Fruit fly (Drosophila melanogaster) whole organism, embryonic: Measurements from ENCODE around the gene Sfp79B.
A peak's percentile ranks its signal among the peaks of the same experiment; 100 is the strongest.

Experiments
- Aef1 ChIP-seq: fragments of 200-800 bp; sonication (Bioruptor generic); IDR thresholded peaks from 3 replicates; pipeline ENCODE4 v1.3.6; 2022; ENCODE audit warnings: missing biosample characterization, missing genetic modification characterization
- Bdp1 ChIP-seq: fragments of 200-800 bp; sonication (Bioruptor generic); optimal IDR thresholded peaks from 3 replicates; lab custom pipeline; 2016; ENCODE audit warnings: missing biosample characterization, missing genetic modification characterization
- CG12236 ChIP-seq: fragments of 200-800 bp; sonication (Bioruptor generic); optimal IDR thresholded peaks from 2 replicates; lab custom pipeline; 2016; ENCODE audit warnings: missing biosample characterization, missing genetic modification characterization
- CG13775 ChIP-seq: fragments of 200-800 bp; sonication (Bioruptor generic); optimal IDR thresholded peaks from 3 replicates; lab custom pipeline; 2017; ENCODE audit warnings: missing biosample characterization, mild to moderate bottlenecking, missing genetic modification characterization
- CG14667 ChIP-seq: fragments of 200-800 bp; sonication (Bioruptor generic); IDR thresholded peaks from 2 replicates; pipeline ENCODE4 v1.3.6; 2022; ENCODE audit warnings: missing biosample characterization, missing genetic modification characterization
- CG14860 ChIP-seq: fragments of 200-800 bp; sonication (Bioruptor generic); IDR thresholded peaks from 3 replicates; pipeline ENCODE4 v1.3.6; 2022; ENCODE audit warnings: missing biosample characterization, missing genetic modification characterization; ENCODE audit not compliant: partially characterized antibody
- CG15269 ChIP-seq: fragments of 200-800 bp; sonication (Bioruptor generic); optimal IDR thresholded peaks from 2 replicates; lab custom pipeline; 2018; ENCODE audit warnings: missing biosample characterization, mild to moderate bottlenecking, missing genetic modification characterization, moderate library complexity
- CG16863 ChIP-seq: fragments of 200-800 bp; sonication (Bioruptor generic); optimal IDR thresholded peaks from 3 replicates; lab custom pipeline; 2016; ENCODE audit warnings: missing biosample characterization, missing genetic modification characterization
- CG17612 ChIP-seq: fragments of 200-800 bp; sonication (Bioruptor generic); IDR thresholded peaks from 2 replicates; pipeline ENCODE4 v1.3.6; 2022; ENCODE audit warnings: missing biosample characterization, missing genetic modification characterization
- CG18262 ChIP-seq: fragments of 200-800 bp; optimal IDR thresholded peaks from 3 replicates; lab custom pipeline; 2019; ENCODE audit warnings: missing biosample characterization, mild to moderate bottlenecking, missing genetic modification characterization, moderate library complexity
- CG18476 ChIP-seq: fragments of 200-800 bp; sonication (Bioruptor generic); optimal IDR thresholded peaks from 2 replicates; lab custom pipeline; 2016; ENCODE audit warnings: missing biosample characterization, mild to moderate bottlenecking, missing genetic modification characterization
- CG2116 ChIP-seq: fragments of 200-800 bp; sonication (Bioruptor generic); optimal IDR thresholded peaks from 3 replicates; lab custom pipeline; 2018; ENCODE audit warnings: missing biosample characterization, mild to moderate bottlenecking, missing genetic modification characterization
- CG2129 ChIP-seq: fragments of 200-800 bp; sonication (Bioruptor generic); IDR thresholded peaks from 2 replicates; pipeline ENCODE4 v1.3.6; 2022; ENCODE audit warnings: missing biosample characterization, missing genetic modification characterization; ENCODE audit not compliant: partially characterized antibody
- CG2875 ChIP-seq: fragments of 200-800 bp; sonication (Bioruptor generic); optimal IDR thresholded peaks from 2 replicates; lab custom pipeline; 2017; ENCODE audit warnings: missing biosample characterization, mild to moderate bottlenecking, missing genetic modification characterization, missing genetic modification reagents
- CG30020 ChIP-seq: fragments of 200-800 bp; optimal IDR thresholded peaks from 2 replicates; lab custom pipeline; 2019; ENCODE audit warnings: missing biosample characterization, mild to moderate bottlenecking, missing genetic modification characterization, moderate library complexity
- CG30403 ChIP-seq: fragments of 200-800 bp; sonication (Bioruptor generic); optimal IDR thresholded peaks from 3 replicates; lab custom pipeline; 2016; ENCODE audit warnings: missing biosample characterization, missing genetic modification characterization
- CG31441 ChIP-seq: fragments of 200-800 bp; sonication (Bioruptor generic); IDR thresholded peaks from 2 replicates; pipeline ENCODE4 v1.3.6; 2022; ENCODE audit warnings: missing biosample characterization, missing genetic modification characterization
- CG32532 ChIP-seq: fragments of 200-800 bp; sonication (Bioruptor generic); IDR thresholded peaks from 2 replicates; pipeline ENCODE4 v1.3.6; 2022; ENCODE audit warnings: missing biosample characterization, missing genetic modification characterization
- CG4617 ChIP-seq: fragments of 200-800 bp; sonication (Bioruptor generic); optimal IDR thresholded peaks from 3 replicates; lab custom pipeline; 2016; ENCODE audit warnings: missing biosample characterization, missing genetic modification characterization, borderline replicate concordance
- CG4707 ChIP-seq: fragments of 200-800 bp; sonication (Bioruptor generic); optimal IDR thresholded peaks from 2 replicates; lab custom pipeline; 2018; ENCODE audit warnings: missing biosample characterization, mild to moderate bottlenecking, missing genetic modification characterization, moderate library complexity
- CG6272 ChIP-seq: fragments of 200-800 bp; sonication (Bioruptor generic); IDR thresholded peaks from 2 replicates; pipeline ENCODE4 v1.3.6; 2022; ENCODE audit warnings: missing biosample characterization, missing genetic modification characterization
- CG8281 ChIP-seq: fragments of 200-800 bp; sonication (Bioruptor generic); optimal IDR thresholded peaks from 2 replicates; lab custom pipeline; 2018; ENCODE audit warnings: missing biosample characterization, mild to moderate bottlenecking, missing genetic modification characterization, moderate library complexity
- HHEX ChIP-seq: fragments of 200-800 bp; sonication (Bioruptor generic); optimal IDR thresholded peaks from 3 replicates; lab custom pipeline; 2017; ENCODE audit warnings: missing biosample characterization, mild to moderate bottlenecking, missing genetic modification characterization, missing genetic modification reagents
- HmgZ ChIP-seq: fragments of 200-800 bp; sonication (Bioruptor generic); optimal IDR thresholded peaks from 2 replicates; lab custom pipeline; 2018; ENCODE audit warnings: missing biosample characterization, mild to moderate bottlenecking, missing genetic modification characterization
- Jarid2 ChIP-seq: fragments of 200-800 bp; sonication (Bioruptor generic); optimal IDR thresholded peaks from 3 replicates; lab custom pipeline; 2017; ENCODE audit warnings: mild to moderate bottlenecking, missing biosample characterization, missing genetic modification reagents, missing genetic modification characterization
- Lhr ChIP-seq: fragments of 200-800 bp; sonication (Bioruptor generic); optimal IDR thresholded peaks from 3 replicates; lab custom pipeline; 2017; ENCODE audit warnings: mild to moderate bottlenecking, missing biosample characterization, missing genetic modification reagents, missing genetic modification characterization
- MESR4 ChIP-seq: fragments of 200-800 bp; sonication (Bioruptor generic); optimal IDR thresholded peaks from 2 replicates; lab custom pipeline; 2018; ENCODE audit warnings: missing biosample characterization, mild to moderate bottlenecking, missing genetic modification characterization, moderate library complexity
- NFAT ChIP-seq: fragments of 200-800 bp; sonication (Bioruptor generic); IDR thresholded peaks from 2 replicates; pipeline ENCODE4 v1.3.6; 2022; ENCODE audit warnings: missing biosample characterization, missing genetic modification characterization
- NfI ChIP-seq: fragments of 200-800 bp; sonication (Bioruptor generic); optimal IDR thresholded peaks from 3 replicates; lab custom pipeline; 2018; ENCODE audit warnings: missing biosample characterization, mild to moderate bottlenecking, missing genetic modification characterization, moderate library complexity
- Opbp ChIP-seq: fragments of 200-800 bp; sonication (Bioruptor generic); IDR thresholded peaks from 3 replicates; pipeline ENCODE4 v1.3.6; 2022; ENCODE audit warnings: missing biosample characterization, missing genetic modification characterization; ENCODE audit not compliant: partially characterized antibody
- Scr ChIP-seq: fragments of 200-800 bp; sonication (Bioruptor generic); IDR thresholded peaks from 2 replicates; pipeline ENCODE4 v1.3.6; 2022; ENCODE audit warnings: missing biosample characterization, missing genetic modification characterization; ENCODE audit not compliant: partially characterized antibody
- Six4 ChIP-seq: fragments of 200-800 bp; sonication (Bioruptor generic); optimal IDR thresholded peaks from 2 replicates; lab custom pipeline; 2016; ENCODE audit warnings: missing biosample characterization, missing genetic modification characterization
- Sry-β ChIP-seq: fragments of 200-800 bp; sonication (Bioruptor generic); optimal IDR thresholded peaks from 2 replicates; lab custom pipeline; 2018; ENCODE audit warnings: missing biosample characterization, mild to moderate bottlenecking, missing genetic modification characterization, moderate library complexity
- Trl ChIP-seq, 3 experiments: fragments of >200 bp in 2 of 3; fragments of 200-800 bp in 1 of 3; sonication (Bioruptor generic) in 1 of 3; optimal IDR thresholded peaks; 2 replicates in 1 of 3; 3 replicates in 2 of 3; lab custom pipeline; 2016 to 2017; ENCODE audit warnings: missing biosample characterization in 1 of 3, missing genetic modification characterization in 1 of 3
- amos ChIP-seq: fragments of 200-800 bp; sonication (Bioruptor generic); IDR thresholded peaks from 2 replicates; pipeline ENCODE4 v1.3.6; 2022; ENCODE audit warnings: missing biosample characterization, missing genetic modification characterization; ENCODE audit not compliant: partially characterized antibody
- ato ChIP-seq: fragments of 200-800 bp; sonication (Bioruptor generic); IDR thresholded peaks from 2 replicates; pipeline ENCODE4 v1.3.6; 2022; ENCODE audit warnings: missing biosample characterization, missing genetic modification characterization; ENCODE audit not compliant: partially characterized antibody
- br ChIP-seq: fragments of >200 bp; optimal IDR thresholded peaks from 2 replicates; lab custom pipeline; 2017
- da ChIP-seq: fragments of 200-800 bp; sonication (Bioruptor generic); optimal IDR thresholded peaks from 2 replicates; lab custom pipeline; 2016; ENCODE audit warnings: missing biosample characterization, missing genetic modification characterization
- ewg ChIP-seq: fragments of 200-800 bp; sonication (Bioruptor generic); optimal IDR thresholded peaks from 3 replicates; lab custom pipeline; 2017; ENCODE audit warnings: mild to moderate bottlenecking, missing biosample characterization, missing genetic modification reagents, missing genetic modification characterization
- ftz-f1 ChIP-seq: fragments of 200-800 bp; sonication (Bioruptor generic); optimal IDR thresholded peaks from 2 replicates; lab custom pipeline; 2016; ENCODE audit warnings: missing biosample characterization, missing genetic modification characterization
- gro ChIP-seq: fragments of 200-800 bp; sonication (Bioruptor generic); optimal IDR thresholded peaks from 2 replicates; lab custom pipeline; 2016; ENCODE audit warnings: missing biosample characterization, missing genetic modification characterization
- h ChIP-seq: fragments of >200 bp; optimal IDR thresholded peaks from 2 replicates; lab custom pipeline; 2017
- jigr1 ChIP-seq: fragments of 200-800 bp; sonication (Bioruptor generic); IDR thresholded peaks from 3 replicates; pipeline ENCODE4 v1.3.6; 2022; ENCODE audit warnings: missing biosample characterization, missing genetic modification characterization
- prd ChIP-seq, 3 experiments: fragments of >200 bp in 2 of 3; fragments of 200-800 bp in 1 of 3; sonication (Bioruptor generic) in 1 of 3; optimal IDR thresholded peaks in 2 of 3; IDR thresholded peaks in 1 of 3; 2 replicates in 2 of 3; 3 replicates in 1 of 3; pipeline versions ENCODE4 v1.3.6 to Lab custom; 2017 to 2022; ENCODE audit warnings: missing biosample characterization in 1 of 3, missing genetic modification characterization in 1 of 3
- pum ChIP-seq: fragments of 200-800 bp; sonication (Bioruptor generic); optimal IDR thresholded peaks from 2 replicates; lab custom pipeline; 2016; ENCODE audit warnings: missing biosample characterization, missing genetic modification characterization
- shn ChIP-seq: fragments of 200-800 bp; sonication (Bioruptor generic); optimal IDR thresholded peaks from 3 replicates; lab custom pipeline; 2016; ENCODE audit warnings: missing biosample characterization, missing genetic modification characterization
- vnd ChIP-seq: fragments of 200-800 bp; sonication (Bioruptor generic); IDR thresholded peaks from 3 replicates; pipeline ENCODE4 v1.3.6; 2022; ENCODE audit warnings: missing biosample characterization, missing genetic modification characterization; ENCODE audit not compliant: partially characterized antibody
- wor ChIP-seq: fragments of 200-800 bp; sonication (Bioruptor generic); IDR thresholded peaks from 2 replicates; pipeline ENCODE4 v1.3.6; 2022; ENCODE audit warnings: missing biosample characterization, missing genetic modification characterization
- zfh2 ChIP-seq: fragments of 200-800 bp; sonication (Bioruptor generic); optimal IDR thresholded peaks from 2 replicates; lab custom pipeline; 2016; ENCODE audit warnings: missing biosample characterization, missing genetic modification characterization

Sfp79B gene

dm6 chr3L:22074347-22074971 lies 5.7 kb upstream of the Sfp79B start, which contains the start of gene CG7133 (continued):
- peak; percentile 92 for TF ChIP-seq Scr
- TF ChIP-seq CG30020 (tag; lab: Kevin White, UChicago): peak; percentile 66
- TF ChIP-seq CG30403 (GFP tag; lab: Kevin White, UChicago): no peak
- no peak for TF ChIP-seq CG12236 (GFP tag; lab: Kevin White, UChicago)
- no peak for TF ChIP-seq CG18262 (tag; lab: Kevin White, UChicago)
- no peak for TF ChIP-seq CG18476
- TF ChIP-seq prd (optimal IDR thresholded peaks at IDR 0.05; lab: Kevin White, UChicago): no peak
- TF ChIP-seq prd (GFP tag; IDR thresholded peaks at IDR 0.05; lab: Robert Waterston, UW): no peak
- no peak for TF ChIP-seq NFAT
- no peak for TF ChIP-seq pum (GFP tag; lab: Kevin White, UChicago)
- TF ChIP-seq ato (GFP tag; lab: Robert Waterston, UW): peak; percentile 74
- no peak for TF ChIP-seq br
- TF ChIP-seq HmgZ: no peak
- TF ChIP-seq CG14860: peak; percentile 89
- TF ChIP-seq shn (GFP tag; lab: Kevin White, UChicago): no peak
- TF ChIP-seq CG6272 (GFP tag; lab: Robert Waterston, UW): no peak
- peak; percentile 88 for TF ChIP-seq vnd (GFP tag; lab: Robert Waterston, UW)
- TF ChIP-seq zfh2 (GFP tag; lab: Kevin White, UChicago): no peak
- TF ChIP-seq amos: peak; percentile 93
- TF ChIP-seq da (GFP tag; lab: Kevin White, UChicago): no peak
- TF ChIP-seq wor (GFP tag; lab: Robert Waterston, UW): no peak
- no peak for TF ChIP-seq CG31441 (GFP tag; lab: Robert Waterston, UW)
- TF ChIP-seq CG2875 (GFP tag; lab: Kevin White, UChicago): no peak
- no peak for TF ChIP-seq CG17612 (GFP tag; lab: Robert Waterston, UW)
- peak; percentile 59 for TF ChIP-seq MESR4 (GFP tag; lab: Kevin White, UChicago)
- no peak for TF ChIP-seq Aef1
- no peak for TF ChIP-seq jigr1 (GFP tag; lab: Robert Waterston, UW)
- no peak for TF ChIP-seq HHEX
- TF ChIP-seq Lhr (GFP tag; lab: Kevin White, UChicago): no peak
- TF ChIP-seq Sry-β (GFP tag; lab: Kevin White, UChicago): peak; percentile 53
- TF ChIP-seq Trl (optimal IDR thresholded peaks at IDR 0.05; lab: Kevin White, UChicago): no peak
- TF ChIP-seq Trl (GFP tag; optimal IDR thresholded peaks at IDR 0.05; lab: Kevin White, UChicago): no peak
- TF ChIP-seq CG13775 (GFP tag; lab: Kevin White, UChicago): no peak
- TF ChIP-seq CG4617: peak; percentile 24
- no peak for TF ChIP-seq Jarid2 (GFP tag; lab: Kevin White, UChicago)
- TF ChIP-seq NfI (GFP tag; lab: Kevin White, UChicago): no peak
- TF ChIP-seq CG2129 (GFP tag; lab: Robert Waterston, UW): no peak; the same call in 1 of the 2 replicates
- no peak for TF ChIP-seq gro (GFP tag; lab: Kevin White, UChicago)
- no peak for TF ChIP-seq CG8281 (tag; lab: Kevin White, UChicago)
- TF ChIP-seq Six4 (GFP tag; lab: Kevin White, UChicago): no peak
- TF ChIP-seq CG4707 (GFP tag; lab: Kevin White, UChicago): no peak
- no peak for TF ChIP-seq h
- no peak for TF ChIP-seq CG16863 (GFP tag; lab: Kevin White, UChicago)
- no peak for TF ChIP-seq Bdp1 (GFP tag; lab: Kevin White, UChicago)
- peak; percentile 43 for TF ChIP-seq CG2116 (GFP tag; lab: Kevin White, UChicago)
- TF ChIP-seq Opbp (GFP tag; lab: Robert Waterston, UW): peak; percentile 88
- TF ChIP-seq ftz-f1: no peak
- TF ChIP-seq CG15269 (tag; lab: Kevin White, UChicago): no peak
- TF ChIP-seq CG32532 (GFP tag; lab: Robert Waterston, UW): peak; percentile 6; the same call in 1 of the 2 replicates
- TF ChIP-seq ewg (GFP tag; lab: Kevin White, UChicago): no peak
- TF ChIP-seq CG14667 (GFP tag; lab: Robert Waterston, UW): no peak
